Worm (Caenorhabditis elegans): Measurements from ENCODE around the gene pacl-1.

pacl-1 gene

ce11 chrV:16226581-16226980 lies 48.7 kb downstream of the pacl-1 start, which contains the start of gene F11A5.13:
F11A5.13 (minus strand) TSS chrV:16226681.
- TF ChIP-seq unc-62 (GFP tag; optimal IDR thresholded peaks at IDR 0.05) = no peak

- TF ChIP-seq unc-62 (GFP tag; optimal IDR thresholded peaks at IDR 0.05) = no peak
Observed at ce11 chrV:16225524-16226116, 49.6 kb downstream of the pacl-1 start.

- TF ChIP-seq unc-62 (GFP tag; optimal IDR thresholded peaks at IDR 0.05) = no peak
Observed at ce11 chrV:16224027-16224426, 51.2 kb downstream of the pacl-1 start, which contains the start of gene stdh-2. stdh-2 (plus strand) TSS chrV:16224327.

Data from whole organism, dauer.